Worm (Caenorhabditis elegans) whole organism, midembryonic: ENCODE measurements around the gene E04F6.8.

Experiments used
- T22C8.4 ChIP-seq: fragments of 200-800 bp; sonication (Bioruptor generic); IDR thresholded peaks from 2 replicates; pipeline ENCODE4 v1.3.6; 2022; ENCODE audit warnings: missing genetic modification characterization, missing compliant biosample characterization
- flt-1 ChIP-seq: fragments of 200-800 bp; sonication (Bioruptor generic); IDR thresholded peaks from 2 replicates; pipeline ENCODE4 v1.3.6; 2022; ENCODE audit warnings: missing genetic modification characterization, missing compliant biosample characterization
- klf-2 ChIP-seq: fragments of 200-800 bp; sonication (Bioruptor generic); conservative IDR thresholded peaks from 2 replicates; pipeline ENCODE4 v1.3.6; 2022; ENCODE audit warnings: missing genetic modification reagents, missing genetic modification characterization, missing compliant biosample characterization
- med-1 ChIP-seq: sonication (generic microtip); optimal IDR thresholded peaks from 2 replicates; lab custom pipeline; 2017; ENCODE audit warnings: missing genetic modification characterization, mild to moderate bottlenecking, missing compliant biosample characterization, antibody characterized with exemption, missing genetic modification reagents; ENCODE audit not compliant: insufficient read depth
- ref-1 ChIP-seq: fragments of 200-800 bp; sonication (Bioruptor generic); conservative IDR thresholded peaks from 2 replicates; pipeline ENCODE4 v1.3.6; 2022; ENCODE audit warnings: missing genetic modification reagents, missing genetic modification characterization, missing compliant biosample characterization
- tab-1 ChIP-seq: fragments of 200-800 bp; sonication (Bioruptor generic); IDR thresholded peaks from 2 replicates; pipeline ENCODE4 v1.3.6; 2022; ENCODE audit warnings: missing genetic modification characterization, missing compliant biosample characterization
- ztf-23 ChIP-seq: fragments of 200-800 bp; sonication (Bioruptor generic); IDR thresholded peaks from 2 replicates; pipeline ENCODE4 v1.3.6; 2022; ENCODE audit warnings: missing genetic modification reagents, missing genetic modification characterization, missing compliant biosample characterization
- ztf-29 ChIP-seq: fragments of 200-800 bp; sonication (Bioruptor generic); IDR thresholded peaks from 2 replicates; pipeline ENCODE4 v1.3.6; 2022; ENCODE audit warnings: missing genetic modification reagents, missing genetic modification characterization, missing compliant biosample characterization

ce11 chrII:7217047-7217446 lies 5.9 kb upstream of the E04F6.8 start, which contains the start of gene E04F6.10:
- no peak for TF ChIP-seq flt-1
- no peak for TF ChIP-seq med-1
- TF ChIP-seq ref-1, result no peak
- no peak for TF ChIP-seq klf-2 (GFP tag; lab: Robert Waterston, UW)
- TF ChIP-seq tab-1, result no peak
- TF ChIP-seq T22C8.4 (GFP tag; lab: Robert Waterston, UW), result no peak
- TF ChIP-seq ztf-23, result no peak
- TF ChIP-seq ztf-29 (GFP tag; lab: Robert Waterston, UW), result no peak
